Worm (Caenorhabditis elegans): ENCODE measurements around the gene sgt-1.
"Not testable (repeated sequence)": the region's sequence is repeated elsewhere in the genome, so short reads cannot be mapped to it uniquely, and the experiment has no call there.

Gene sgt-1

ce11 chrII:4916462-4916861 is 12.9 kb upstream of the sgt-1 start, which contains the start of gene msp-31:
msp-31 (minus strand) TSS chrII:4916562.
- TF ChIP-seq Y116A8C.19 (tag; optimal IDR thresholded peaks at IDR 0.05; ENCODE audit: borderline replicate concordance); snu-23 (GFP tag; optimal IDR thresholded peaks at IDR 0.05); hpl-2 (GFP tag; optimal IDR thresholded peaks at IDR 0.05): not testable (repeated sequence)

ce11 chrII:4915572-4915971 is 12.0 kb upstream of the sgt-1 start:
- TF ChIP-seq unc-130 (tag; optimal IDR thresholded peaks at IDR 0.05) (no peak), efl-1 (optimal IDR thresholded peaks at IDR 0.05) (no peak), efl-1 (GFP tag; optimal IDR thresholded peaks at IDR 0.05 in 1 of 2) (peak in 1 of 2 experiments; percentile 63), nhr-85 (tag) (peak; percentile 71)

ce11 chrII:4914214-4914613 is 10.6 kb upstream of the sgt-1 start, which contains the start of gene R05F9.11:
R05F9.11 (minus strand) TSS chrII:4914218.
- TF ChIP-seq swsn-7 (tag; optimal IDR thresholded peaks at IDR 0.05) (no peak), mep-1 (tag; optimal IDR thresholded peaks at IDR 0.05) (no peak), isw-1 (GFP tag; IDR thresholded peaks at IDR 0.05) (no peak), grh-1 (GFP tag; IDR thresholded peaks at IDR 0.05) (no peak)

ce11 chrII:4908160-4908559 is 4.6 kb upstream of the sgt-1 start:
- TF ChIP-seq ztf-4 (tag; optimal IDR thresholded peaks at IDR 0.05) (no peak), sox-4 (tag; optimal IDR thresholded peaks at IDR 0.05) (no peak), nhr-12 (tag; optimal IDR thresholded peaks at IDR 0.05) (no peak), aly-2 (tag; optimal IDR thresholded peaks at IDR 0.05) (no peak), pag-3 (tag; optimal IDR thresholded peaks at IDR 0.05; ENCODE audit: borderline replicate concordance, insufficient read depth) (no peak), egl-27 (tag; optimal IDR thresholded peaks at IDR 0.05) (no peak), nhr-19 (GFP tag; conservative IDR thresholded peaks at IDR 0.05) (no peak), nhr-85 (tag) (no peak), hpl-2 (GFP tag; optimal IDR thresholded peaks at IDR 0.05) (no peak), unc-98 (GFP tag; IDR thresholded peaks at IDR 0.05) (no peak), fkh-8 (tag; optimal IDR thresholded peaks at IDR 0.05) (peak; percentile 54), nhr-77 (tag; optimal IDR thresholded peaks at IDR 0.05) (no peak), dsc-1 (tag; optimal IDR thresholded peaks at IDR 0.05) (no peak), grh-1 (GFP tag; IDR thresholded peaks at IDR 0.05) (no peak), vab-15 (tag; optimal IDR thresholded peaks at IDR 0.05) (no peak), aha-1 (tag; optimal IDR thresholded peaks at IDR 0.05) (no peak), nhr-28 (tag; optimal IDR thresholded peaks at IDR 0.05) (no peak), sptf-1 (tag; optimal IDR thresholded peaks at IDR 0.05) (no peak), efl-3 (GFP tag; optimal IDR thresholded peaks at IDR 0.05) (no peak), isw-1 (GFP tag; IDR thresholded peaks at IDR 0.05) (no peak), hlh-4 (tag; optimal IDR thresholded peaks at IDR 0.05) (no peak), ces-1 (GFP tag; optimal IDR thresholded peaks at IDR 0.05) (no peak), pax-3 (tag; optimal IDR thresholded peaks at IDR 0.05) (no peak), lin-39 (tag; optimal IDR thresholded peaks at IDR 0.05) (no peak), nhr-84 (tag; optimal IDR thresholded peaks at IDR 0.05) (no peak), tbx-2 (tag; optimal IDR thresholded peaks at IDR 0.05) (peak; percentile 27), lsy-2 (tag; optimal IDR thresholded peaks at IDR 0.05) (peak in 1 of 2 experiments; percentile 5), C16A3.4 (tag; optimal IDR thresholded peaks at IDR 0.05) (no peak), nhr-71 (tag; optimal IDR thresholded peaks at IDR 0.05) (peak; percentile 45), snu-23 (GFP tag; optimal IDR thresholded peaks at IDR 0.05) (peak; percentile 14), Y116A8C.19 (tag; optimal IDR thresholded peaks at IDR 0.05; ENCODE audit: borderline replicate concordance) (no peak), dpl-1 (GFP tag; optimal IDR thresholded peaks at IDR 0.05) (peak in 1 of 3 experiments; percentile 2), nhr-76 (tag; optimal IDR thresholded peaks at IDR 0.05) (no peak), xbp-1 (tag; optimal IDR thresholded peaks at IDR 0.05) (no peak), sup-37 (GFP tag; optimal IDR thresholded peaks at IDR 0.05) (no peak), tlp-1 (tag; optimal IDR thresholded peaks at IDR 0.05) (no peak), elt-2 (tag; optimal IDR thresholded peaks at IDR 0.05) (no peak), ceh-88 (GFP tag; IDR thresholded peaks at IDR 0.05) (no peak), swsn-7 (tag; optimal IDR thresholded peaks at IDR 0.05) (no peak), lir-3 (tag; optimal IDR thresholded peaks at IDR 0.05; ENCODE audit: poor library complexity) (no peak), rnt-1 (tag; optimal IDR thresholded peaks at IDR 0.05) (peak; percentile 42), mef-2 (tag; optimal IDR thresholded peaks at IDR 0.05) (no peak), ceh-82 (tag; optimal IDR thresholded peaks at IDR 0.05) (no peak)

Data from whole organism, L1 larva.